Worm (Caenorhabditis elegans) whole organism, L1 larva: ENCODE results near the gene F28F9.3.

Source experiments
- C04F5.9 ChIP-seq: sonication (generic microtip); optimal IDR thresholded peaks from 2 replicates; lab custom pipeline; 2016; ENCODE audit warnings: missing genetic modification characterization, missing compliant biosample characterization
- ama-1 ChIP-seq: fragments of 150-350 bp; optimal IDR thresholded peaks from 2 replicates; lab custom pipeline; 2014
- dpl-1 ChIP-seq, 3 experiments: fragments of 150-350 bp in 2 of 3; sonication (generic microtip) in 1 of 3; optimal IDR thresholded peaks; 2 replicates each; lab custom pipeline; 2014 to 2017; ENCODE audit warnings: missing biosample characterization in 3 of 3, missing genetic modification characterization in 3 of 3, missing genetic modification reagents in 3 of 3
- nhr-12 ChIP-seq: sonication (generic microtip); optimal IDR thresholded peaks from 2 replicates; lab custom pipeline; 2017; ENCODE audit warnings: missing biosample characterization, missing genetic modification characterization
- nhr-237 ChIP-seq: fragments of 150-350 bp; optimal IDR thresholded peaks from 2 replicates; lab custom pipeline; 2014; ENCODE audit warnings: missing biosample characterization, missing genetic modification characterization
- nhr-76 ChIP-seq: sonication (generic microtip); optimal IDR thresholded peaks from 2 replicates; lab custom pipeline; 2017; ENCODE audit warnings: missing biosample characterization, missing genetic modification characterization
- sox-4 ChIP-seq: sonication (generic microtip); optimal IDR thresholded peaks from 2 replicates; lab custom pipeline; 2016; ENCODE audit warnings: missing genetic modification characterization, missing compliant biosample characterization
- unc-86 ChIP-seq: sonication (generic microtip); optimal IDR thresholded peaks from 2 replicates; lab custom pipeline; 2016; ENCODE audit warnings: missing genetic modification characterization, missing compliant biosample characterization

- TF ChIP-seq dpl-1 (GFP tag; optimal IDR thresholded peaks at IDR 0.05; lab: Kevin White, UChicago), result no peak
- TF ChIP-seq nhr-12 (tag; lab: Kevin White, UChicago), result no peak
- TF ChIP-seq nhr-237 (tag; lab: Kevin White, UChicago), result no peak
- no peak for TF ChIP-seq ama-1 (lab: Kevin White, UChicago)
- TF ChIP-seq sox-4, result no peak
- no peak for TF ChIP-seq C04F5.9 (tag; lab: Kevin White, UChicago)
- TF ChIP-seq unc-86, result no peak
- no peak for TF ChIP-seq nhr-76
Measured at ce11 chrIV:3839420-3839819, 12.7 kb downstream of the F28F9.3 start, which contains the start of gene F28F9.2.
